Fruit fly (Drosophila melanogaster): ENCODE data around the gene CG13390.
A peak's percentile ranks its signal among the peaks of the same experiment; 100 is the strongest.

The CG13390 gene

DNA sequence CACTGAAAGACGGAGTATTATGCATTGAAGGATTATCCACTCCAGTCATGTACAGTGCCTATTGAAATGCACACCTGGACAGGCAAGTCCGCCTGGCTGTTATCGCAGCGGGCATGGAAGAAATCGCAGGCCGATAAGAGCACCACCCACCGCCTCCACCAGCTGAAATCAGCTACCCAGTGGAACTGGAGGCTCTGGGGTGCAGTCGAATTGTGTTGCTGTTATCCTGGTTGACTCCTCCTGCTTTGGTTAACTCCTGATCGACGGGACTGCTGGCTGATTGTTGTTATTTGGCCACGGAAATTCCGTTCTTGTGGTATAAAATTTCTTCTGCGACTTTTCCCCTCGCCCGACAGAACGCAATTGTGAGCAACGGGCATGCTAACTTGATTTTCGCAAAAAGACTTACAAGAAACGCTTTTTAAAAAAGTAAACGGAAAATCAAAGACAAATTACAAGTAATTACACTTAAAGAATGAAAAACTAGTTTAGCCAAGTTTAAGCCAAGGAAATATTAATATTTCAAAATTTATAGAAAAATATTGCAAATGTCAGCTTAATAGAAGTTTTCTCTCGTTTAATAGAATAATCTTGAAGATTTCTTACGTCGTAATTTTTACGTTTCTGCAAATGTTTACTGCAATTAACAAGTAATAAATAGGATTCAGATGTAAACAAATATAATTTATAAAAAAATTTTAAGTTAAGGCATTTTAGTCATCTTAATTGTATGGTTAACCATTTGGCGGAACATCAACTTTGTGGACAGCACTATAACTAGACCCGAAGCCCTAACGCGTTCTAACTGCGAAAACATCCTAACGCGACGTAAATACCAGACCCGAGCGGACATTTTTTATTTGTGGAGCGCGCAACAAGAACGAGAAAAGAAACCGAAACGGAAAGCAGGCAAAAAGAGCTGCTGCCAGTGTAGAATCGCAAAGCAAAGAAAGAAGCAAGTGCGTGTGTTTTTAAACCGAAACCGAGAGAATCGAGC lies 38.6 kb upstream of the CG13390 start, which contains the start of the genes CG13398 and Akap200:
Gene CG13398 (minus strand): TSS at position 370 of the 997 bp plus-strand sequence.
Gene Akap200 (plus strand): TSS at position 804 of the 997 bp plus-strand sequence.
- peak; percentile 68 for TF ChIP-seq CG7101 (tag; optimal IDR thresholded peaks at IDR 0.05)
- no peak for TF ChIP-seq CG14711 (tag; optimal IDR thresholded peaks at IDR 0.05)
- peak; percentile 61 for TF ChIP-seq CG1620 (GFP tag; optimal IDR thresholded peaks at IDR 0.05)
- peak; percentile 44 for TF ChIP-seq pad (GFP tag; optimal IDR thresholded peaks at IDR 0.05)
- peak; percentile 59 for TF ChIP-seq ovo (GFP tag; optimal IDR thresholded peaks at IDR 0.05)
- no peak for TF ChIP-seq toe (GFP tag; optimal IDR thresholded peaks at IDR 0.05)
- no peak for TF ChIP-seq Clk (GFP tag; optimal IDR thresholded peaks at IDR 0.05)
- peak; percentile 48 for TF ChIP-seq CG12768 (GFP tag; optimal IDR thresholded peaks at IDR 0.05)
- no peak for TF ChIP-seq Hr96 (GFP tag; optimal IDR thresholded peaks at IDR 0.05)
- no peak for TF ChIP-seq kay (GFP tag; ENCODE audit: borderline replicate concordance)
- TF ChIP-seq bab1 (GFP tag; optimal IDR thresholded peaks at IDR 0.05): no peak
- TF ChIP-seq tj (GFP tag; optimal IDR thresholded peaks at IDR 0.05): peak; percentile 17
- peak; percentile 25 for TF ChIP-seq CG7045 (GFP tag; optimal IDR thresholded peaks at IDR 0.05)
- TF ChIP-seq cic (GFP tag; optimal IDR thresholded peaks at IDR 0.05): no peak
- no peak for TF ChIP-seq cnc (optimal IDR thresholded peaks at IDR 0.05)
- TF ChIP-seq CG33017 (tag; optimal IDR thresholded peaks at IDR 0.05): peak; percentile 51
- peak; percentile 59 for TF ChIP-seq CG11617 (GFP tag; optimal IDR thresholded peaks at IDR 0.05)
- no peak for TF ChIP-seq Mnt (GFP tag; optimal IDR thresholded peaks at IDR 0.05)
- no peak for TF ChIP-seq Crg-1 (GFP tag; optimal IDR thresholded peaks at IDR 0.05)
- peak; percentile 60 for TF ChIP-seq CG5204 (GFP tag; optimal IDR thresholded peaks at IDR 0.05)

- TF ChIP-seq toe (GFP tag; optimal IDR thresholded peaks at IDR 0.05) (no peak), Crg-1 (GFP tag; optimal IDR thresholded peaks at IDR 0.05) (no peak), Hr96 (GFP tag; optimal IDR thresholded peaks at IDR 0.05) (no peak), ovo (GFP tag; optimal IDR thresholded peaks at IDR 0.05) (no peak), CG7101 (tag; optimal IDR thresholded peaks at IDR 0.05) (peak; percentile 24), CG33017 (tag; optimal IDR thresholded peaks at IDR 0.05) (peak; percentile 5), CG12768 (GFP tag; optimal IDR thresholded peaks at IDR 0.05) (peak; percentile 17), bab1 (GFP tag; optimal IDR thresholded peaks at IDR 0.05) (no peak), CG14711 (tag; optimal IDR thresholded peaks at IDR 0.05) (no peak), Mnt (GFP tag; optimal IDR thresholded peaks at IDR 0.05) (no peak), CG7045 (GFP tag; optimal IDR thresholded peaks at IDR 0.05) (no peak), pad (GFP tag; optimal IDR thresholded peaks at IDR 0.05) (no peak), CG1620 (GFP tag; optimal IDR thresholded peaks at IDR 0.05) (no peak), CG5204 (GFP tag; optimal IDR thresholded peaks at IDR 0.05) (no peak), cic (GFP tag; optimal IDR thresholded peaks at IDR 0.05) (peak; percentile 27), kay (GFP tag; ENCODE audit: borderline replicate concordance) (no peak), Clk (GFP tag; optimal IDR thresholded peaks at IDR 0.05) (no peak), CG11617 (GFP tag; optimal IDR thresholded peaks at IDR 0.05) (peak; percentile 7), tj (GFP tag; optimal IDR thresholded peaks at IDR 0.05) (no peak), cnc (optimal IDR thresholded peaks at IDR 0.05) (no peak)
These were observed 34.9 kb upstream of the CG13390 start, which contains the start of gene Naglu for dm6 chr2L:8411530-8411929. Gene Naglu (minus strand): TSS chr2L:8411868.

DNA sequence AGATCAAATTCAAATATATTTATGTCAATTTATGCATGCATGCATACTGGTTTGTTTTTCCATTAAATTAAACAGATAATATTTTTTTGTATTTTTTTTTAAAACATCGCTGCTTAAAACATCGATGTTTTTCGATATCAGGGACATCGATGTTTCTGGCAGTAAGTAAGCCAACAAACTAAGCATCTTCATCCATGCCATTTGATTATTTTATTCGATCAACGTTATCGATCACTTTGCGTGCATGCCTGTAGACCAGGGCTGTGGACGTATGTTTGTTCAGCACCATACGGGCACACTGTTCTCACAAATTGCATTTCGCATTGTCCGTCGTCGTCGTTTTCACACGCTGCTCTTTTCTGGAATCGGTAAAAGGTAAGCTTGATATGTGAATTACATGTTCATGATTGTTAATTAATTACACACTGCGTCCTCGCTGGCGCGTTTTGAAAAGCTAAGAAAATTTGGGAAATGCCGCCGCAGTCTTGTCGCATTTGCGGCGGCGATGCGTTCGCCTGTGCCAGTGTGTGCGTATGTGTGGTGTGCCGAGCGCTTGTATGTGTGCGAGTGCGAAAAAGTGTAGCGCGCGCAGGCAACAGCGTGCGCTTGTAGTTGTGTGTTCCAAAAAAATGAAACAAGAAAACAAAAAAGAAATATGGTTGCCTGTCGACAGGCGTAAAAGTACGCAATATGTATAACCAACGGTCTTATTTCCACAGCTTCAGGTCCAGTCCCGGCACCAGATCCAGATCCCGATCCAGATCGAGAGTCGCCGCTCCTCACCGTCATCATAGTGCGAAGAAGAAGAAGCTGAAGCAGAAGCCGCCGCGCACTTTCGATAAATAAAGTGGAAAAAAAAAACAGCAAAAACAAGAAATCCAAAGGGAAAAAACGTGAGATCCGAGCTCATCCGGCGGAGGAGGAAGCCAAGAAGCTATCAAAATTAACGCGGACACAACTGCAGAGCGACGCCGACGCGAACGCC lies 27.0 kb upstream of the CG13390 start, which contains the start of gene emb:
Gene emb (plus strand): TSS at position 288 of the 985 bp plus-strand sequence.
- TF ChIP-seq pad (GFP tag; optimal IDR thresholded peaks at IDR 0.05) (peak; percentile 47), toe (GFP tag; optimal IDR thresholded peaks at IDR 0.05) (no peak), CG1620 (GFP tag; optimal IDR thresholded peaks at IDR 0.05) (peak; percentile 11), CG12768 (GFP tag; optimal IDR thresholded peaks at IDR 0.05) (peak; percentile 37), Hr96 (GFP tag; optimal IDR thresholded peaks at IDR 0.05) (no peak), kay (GFP tag; ENCODE audit: borderline replicate concordance) (no peak), CG7045 (GFP tag; optimal IDR thresholded peaks at IDR 0.05) (no peak), tj (GFP tag; optimal IDR thresholded peaks at IDR 0.05) (peak; percentile 51), Clk (GFP tag; optimal IDR thresholded peaks at IDR 0.05) (peak; percentile 8), CG14711 (tag; optimal IDR thresholded peaks at IDR 0.05) (no peak), Crg-1 (GFP tag; optimal IDR thresholded peaks at IDR 0.05) (peak; percentile 43), bab1 (GFP tag; optimal IDR thresholded peaks at IDR 0.05) (peak; percentile 79), cic (GFP tag; optimal IDR thresholded peaks at IDR 0.05) (peak; percentile 80), ovo (GFP tag; optimal IDR thresholded peaks at IDR 0.05) (no peak), CG5204 (GFP tag; optimal IDR thresholded peaks at IDR 0.05) (no peak), Mnt (GFP tag; optimal IDR thresholded peaks at IDR 0.05) (peak; percentile 80), cnc (optimal IDR thresholded peaks at IDR 0.05) (no peak), CG7101 (tag; optimal IDR thresholded peaks at IDR 0.05) (peak; percentile 56), CG11617 (GFP tag; optimal IDR thresholded peaks at IDR 0.05) (peak; percentile 50), CG33017 (tag; optimal IDR thresholded peaks at IDR 0.05) (no peak)

DNA sequence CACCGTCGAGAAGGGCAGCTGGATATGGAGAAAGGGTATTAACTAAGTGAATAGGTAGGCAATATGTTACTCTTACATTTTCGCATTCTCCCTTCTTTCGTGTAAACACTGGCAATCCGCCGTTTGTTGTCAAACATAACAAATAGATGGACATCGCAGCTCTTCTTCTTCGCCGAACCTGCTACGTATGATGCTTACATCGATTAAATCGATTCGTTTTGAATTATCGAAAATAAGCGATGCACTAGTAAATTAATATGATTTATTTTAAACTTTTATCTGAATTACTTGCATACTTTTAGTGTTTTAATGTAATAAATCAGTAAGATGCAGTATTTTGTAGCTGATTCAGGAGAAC lies 26.3 kb upstream of the CG13390 start, which contains the start of gene fy:
Gene fy (minus strand): TSS at position 353 of the 358 bp plus-strand sequence.
- TF ChIP-seq pad (GFP tag; optimal IDR thresholded peaks at IDR 0.05): no peak
- no peak for TF ChIP-seq cic (GFP tag; optimal IDR thresholded peaks at IDR 0.05)
- no peak for TF ChIP-seq toe (GFP tag; optimal IDR thresholded peaks at IDR 0.05)
- TF ChIP-seq Mnt (GFP tag; optimal IDR thresholded peaks at IDR 0.05): no peak
- TF ChIP-seq ovo (GFP tag; optimal IDR thresholded peaks at IDR 0.05): no peak
- TF ChIP-seq kay (GFP tag; ENCODE audit: borderline replicate concordance): no peak
- TF ChIP-seq CG7101 (tag; optimal IDR thresholded peaks at IDR 0.05): no peak
- TF ChIP-seq CG1620 (GFP tag; optimal IDR thresholded peaks at IDR 0.05): no peak
- TF ChIP-seq CG33017 (tag; optimal IDR thresholded peaks at IDR 0.05): no peak

Measured in whole organism, adult.